Worm (Caenorhabditis elegans): ENCODE measurements around the gene T26G10.3.
"Not testable (repeated sequence)": the region's sequence is repeated elsewhere in the genome, so short reads cannot be mapped to it uniquely, and the experiment has no call there.

Gene T26G10.3

ce11 chrIII:9426301-9426700, 13.1 kb upstream of the T26G10.3 start, which contains the start of gene T26G10.5:
Gene T26G10.5, minus strand, starts transcription at chrIII:9426401.
- TF ChIP-seq unc-62 (GFP tag; optimal IDR thresholded peaks at IDR 0.05), result no peak

- TF ChIP-seq unc-62 (GFP tag; optimal IDR thresholded peaks at IDR 0.05), result not testable (repeated sequence)
Observed at ce11 chrIII:9420231-9420630, 7.0 kb upstream of the T26G10.3 start, which contains the start of gene T26G10.4. Gene T26G10.4, plus strand, starts transcription at chrIII:9420531.

- no peak for TF ChIP-seq unc-62 (GFP tag; optimal IDR thresholded peaks at IDR 0.05)
Observed at ce11 chrIII:9406600-9406999, 6.6 kb downstream of the T26G10.3 start, which contains the start of gene T26G10.1. Gene T26G10.1, minus strand, starts transcription at chrIII:9406641.

- TF ChIP-seq unc-62 (GFP tag; optimal IDR thresholded peaks at IDR 0.05), result no peak
Observed at ce11 chrIII:9401036-9401435, 12.2 kb downstream of the T26G10.3 start, which contains the start of gene nlp-48. Gene nlp-48, minus strand, starts transcription at chrIII:9401136.

- TF ChIP-seq unc-62 (GFP tag; optimal IDR thresholded peaks at IDR 0.05), result no peak
Observed at ce11 chrIII:9393114-9393780, 20.0 kb downstream of the T26G10.3 start, which contains the start of the genes gpr-2 and rgr-1. Gene gpr-2, minus strand, starts transcription at chrIII:9393164. Gene rgr-1, plus strand, starts transcription at chrIII:9393730.

ce11 chrIII:9390924-9391323, 22.3 kb downstream of the T26G10.3 start:
- TF ChIP-seq unc-62 (GFP tag; optimal IDR thresholded peaks at IDR 0.05), result no peak

ce11 chrIII:9390007-9390406, 23.2 kb downstream of the T26G10.3 start, which contains the start of gene slc-17.2:
Gene slc-17.2, minus strand, starts transcription at chrIII:9390107.
- no peak for TF ChIP-seq unc-62 (GFP tag; optimal IDR thresholded peaks at IDR 0.05)

ce11 chrIII:9385543-9385942, 27.7 kb downstream of the T26G10.3 start, which contains the start of gene C38C10.3:
Gene C38C10.3, minus strand, starts transcription at chrIII:9385643.
- no peak for TF ChIP-seq unc-62 (GFP tag; optimal IDR thresholded peaks at IDR 0.05)

- no peak for TF ChIP-seq unc-62 (GFP tag; optimal IDR thresholded peaks at IDR 0.05)
Observed at ce11 chrIII:9383496-9383895, 29.7 kb downstream of the T26G10.3 start, which contains the start of gene tkr-1. Gene tkr-1, plus strand, starts transcription at chrIII:9383796.

ce11 chrIII:9376701-9377100, 36.5 kb downstream of the T26G10.3 start:
- no peak for TF ChIP-seq unc-62 (GFP tag; optimal IDR thresholded peaks at IDR 0.05)

- TF ChIP-seq unc-62 (GFP tag; optimal IDR thresholded peaks at IDR 0.05), result no peak
Observed at ce11 chrIII:9373779-9374178, 39.5 kb downstream of the T26G10.3 start.

ce11 chrIII:9366971-9367370, 46.3 kb downstream of the T26G10.3 start, which contains the start of gene crn-6:
Gene crn-6, plus strand, starts transcription at chrIII:9367271.
- no peak for TF ChIP-seq unc-62 (GFP tag; optimal IDR thresholded peaks at IDR 0.05)

- no peak for TF ChIP-seq unc-62 (GFP tag; optimal IDR thresholded peaks at IDR 0.05)
Observed at ce11 chrIII:9366376-9366775, 46.9 kb downstream of the T26G10.3 start.
